Worm (Caenorhabditis elegans) whole organism, L4 larva: Measurements from ENCODE around the gene dmd-10.

ENCODE experiments used
- cey-2 ChIP-seq: sonication (generic microtip); optimal IDR thresholded peaks from 3 replicates; lab custom pipeline; 2017; ENCODE audit warnings: missing genetic modification characterization, mild to moderate bottlenecking, missing compliant biosample characterization, antibody characterized with exemption, borderline replicate concordance; ENCODE audit not compliant: insufficient read depth
- egl-27 ChIP-seq: sonication (generic microtip); optimal IDR thresholded peaks from 3 replicates; lab custom pipeline; 2017; ENCODE audit warnings: missing biosample characterization, missing genetic modification reagents, missing genetic modification characterization
- nhr-11 ChIP-seq: fragments of 150-350 bp; optimal IDR thresholded peaks from 2 replicates; lab custom pipeline; 2014; ENCODE audit warnings: missing biosample characterization, missing genetic modification characterization
- pqm-1 ChIP-seq: sonication (generic microtip); optimal IDR thresholded peaks from 2 replicates; lab custom pipeline; 2017; ENCODE audit warnings: missing biosample characterization, missing genetic modification characterization
- skn-1 ChIP-seq: fragments of 150-350 bp; optimal IDR thresholded peaks from 2 replicates; lab custom pipeline; 2014; ENCODE audit warnings: missing biosample characterization, missing genetic modification characterization
- unc-39 ChIP-seq: sonication (generic microtip); optimal IDR thresholded peaks from 2 replicates; lab custom pipeline; 2017; ENCODE audit warnings: missing biosample characterization, missing genetic modification characterization
- unc-62 ChIP-seq, 3 experiments: fragments of 150-350 bp in 1 of 3; sonication (generic microtip); optimal IDR thresholded peaks in 2 of 3; peaks in 1 of 3; 1 replicate in 1 of 3; 2 replicates in 2 of 3; lab custom pipeline; 2014 to 2017; ENCODE audit warnings: missing biosample characterization in 3 of 3, missing genetic modification characterization in 3 of 3, missing genetic modification reagents in 3 of 3, missing genotype in 1 of 3

DNA sequence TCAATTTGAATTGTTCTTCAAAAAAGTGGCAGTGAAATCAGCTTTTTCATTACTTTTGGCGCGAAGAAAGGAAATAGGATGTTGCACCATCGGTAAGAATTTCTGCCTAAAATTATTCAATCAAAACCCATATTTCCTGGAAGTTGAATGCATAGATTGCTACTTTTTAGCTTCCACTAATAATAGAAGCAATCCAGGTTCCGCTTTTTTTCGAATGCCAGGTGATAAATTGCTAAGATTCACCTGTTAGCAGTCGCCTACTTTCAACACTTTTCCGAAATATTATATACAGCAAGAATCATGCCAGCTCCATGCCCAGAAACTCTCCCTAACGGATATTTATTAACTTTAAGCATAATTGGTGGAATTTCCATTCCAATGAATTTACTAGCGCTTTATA is 51.0 kb downstream of the dmd-10 start, which contains the start of gene sri-6:
- TF ChIP-seq egl-27 (tag; lab: Kevin White, UChicago), result no peak
- no peak for TF ChIP-seq skn-1 (tag; lab: Kevin White, UChicago)
- TF ChIP-seq unc-62 (GFP tag; optimal IDR thresholded peaks at IDR 0.05 in 1 of 2; lab: Kevin White, UChicago), result no peak
- no peak for TF ChIP-seq unc-62 (tag; optimal IDR thresholded peaks at IDR 0.05; lab: Kevin White, UChicago)
- no peak for TF ChIP-seq unc-39 (tag; lab: Kevin White, UChicago)
- TF ChIP-seq cey-2 (tag; lab: Kevin White, UChicago), result no peak
- no peak for TF ChIP-seq nhr-11 (tag; lab: Kevin White, UChicago)
- no peak for TF ChIP-seq pqm-1
